Fruit fly (Drosophila melanogaster): ENCODE results near the gene CG43707.

DNA sequence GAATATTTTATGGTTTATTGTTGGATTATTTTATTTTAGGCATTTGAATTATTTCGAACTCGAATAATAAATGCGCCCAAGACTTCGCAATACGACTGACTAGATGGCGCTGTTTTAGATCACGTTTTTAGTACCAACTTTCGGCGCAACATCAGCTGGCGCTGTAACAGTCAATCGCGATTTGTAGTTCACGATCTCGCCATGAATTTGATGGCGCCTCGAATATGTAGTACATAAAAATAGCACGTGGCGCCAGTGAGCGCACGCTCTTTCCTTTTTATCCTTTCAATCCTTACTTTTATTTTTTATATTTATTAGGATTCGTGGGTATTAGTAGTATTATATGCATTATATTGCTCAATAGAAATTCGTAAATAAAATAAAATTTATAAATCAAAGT is 29.2 kb downstream of the CG43707 start:
- TF ChIP-seq pan (optimal IDR thresholded peaks at IDR 0.05) (no peak), CG8478 (optimal IDR thresholded peaks at IDR 0.05) (no peak), usp (GFP tag; optimal IDR thresholded peaks at IDR 0.05) (no peak), EcR (GFP tag; optimal IDR thresholded peaks at IDR 0.05) (no peak), psq (optimal IDR thresholded peaks at IDR 0.05) (no peak), Dll (optimal IDR thresholded peaks at IDR 0.05) (peak; percentile 42)
